Worm (Caenorhabditis elegans): ENCODE data around the gene Y51A2B.6.
"Not testable (repeated sequence)": the region's sequence is repeated elsewhere in the genome, so short reads cannot be mapped to it uniquely, and the experiment has no call there.

Gene Y51A2B.6

DNA sequence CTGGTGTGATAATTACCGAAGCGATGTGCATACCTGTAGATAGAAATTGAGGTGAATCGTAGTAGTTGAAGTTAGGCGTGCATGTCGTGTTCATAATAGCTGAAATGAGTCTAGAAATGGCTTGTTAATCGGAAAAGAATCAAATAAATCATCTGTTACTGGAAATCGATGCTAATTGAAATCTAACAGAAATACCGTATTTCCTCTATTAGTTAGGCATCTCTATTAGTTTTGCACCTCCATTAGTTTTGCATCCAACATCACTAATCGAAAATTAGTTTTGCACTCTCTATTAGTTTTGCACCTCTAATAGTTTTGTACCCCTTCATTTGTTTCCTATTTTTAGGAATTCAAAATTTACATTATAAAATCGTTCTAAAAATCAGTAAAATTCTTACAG is 10.7 kb upstream of the Y51A2B.6 start, which contains the start of gene srh-209:
srh-209 (minus strand) TSS at position 101 of the 400 bp plus-strand sequence.
- TF ChIP-seq ceh-24, hlh-6, gmeb-2 (tag; optimal IDR thresholded peaks at IDR 0.05): not testable (repeated sequence)

DNA sequence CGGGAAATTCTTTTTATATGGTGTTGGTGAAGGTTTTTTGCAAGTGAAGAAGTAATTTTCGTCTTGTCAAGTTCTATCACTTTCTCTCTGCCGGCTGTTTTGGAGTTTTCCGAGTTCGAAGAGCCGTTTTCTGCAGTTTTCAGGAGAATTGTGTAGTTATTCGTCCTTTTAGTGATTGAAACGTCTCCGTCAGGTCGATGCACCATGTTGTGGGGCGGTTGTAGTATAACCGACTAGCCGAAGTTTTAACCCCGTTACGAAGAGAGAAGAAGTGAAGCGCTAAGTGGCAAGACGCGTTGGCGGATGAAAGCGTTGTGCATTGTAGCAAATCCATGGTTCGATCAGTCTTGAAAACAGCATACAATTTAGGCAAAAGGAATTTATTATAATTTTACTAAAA is 8.6 kb upstream of the Y51A2B.6 start:
- TF ChIP-seq hlh-8 (tag; optimal IDR thresholded peaks at IDR 0.05), result no peak
- TF ChIP-seq ceh-48 (tag; optimal IDR thresholded peaks at IDR 0.05), result no peak
- TF ChIP-seq ztf-16 (tag; optimal IDR thresholded peaks at IDR 0.05), result no peak

DNA sequence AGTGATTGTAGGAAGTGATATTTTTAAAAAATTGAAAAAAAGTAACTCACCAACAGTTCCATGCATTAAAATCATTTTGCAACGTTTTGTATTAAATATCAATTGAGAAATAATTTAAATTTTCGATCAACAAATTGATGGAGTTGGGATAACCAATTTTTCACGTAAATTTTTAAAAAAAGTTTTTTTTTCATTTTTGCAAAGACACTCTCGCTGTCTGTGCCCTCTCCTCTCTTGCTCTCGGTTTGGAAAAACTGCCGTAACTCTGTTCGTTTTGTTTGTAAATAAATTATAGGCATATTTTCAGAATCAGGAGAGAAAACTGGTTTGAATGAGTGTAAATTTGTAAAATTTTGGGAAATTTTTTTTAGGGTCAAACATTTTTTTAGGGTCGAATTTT is 3.7 kb upstream of the Y51A2B.6 start, which contains the start of gene Y51A2B.16:
Y51A2B.16 (minus strand) TSS at position 101 of the 400 bp plus-strand sequence.
- TF ChIP-seq ceh-45 (GFP tag; IDR thresholded peaks at IDR 0.05) (no peak), nhr-11 (tag; optimal IDR thresholded peaks at IDR 0.05) (no peak), ceh-18 (tag; optimal IDR thresholded peaks at IDR 0.05) (no peak)

DNA sequence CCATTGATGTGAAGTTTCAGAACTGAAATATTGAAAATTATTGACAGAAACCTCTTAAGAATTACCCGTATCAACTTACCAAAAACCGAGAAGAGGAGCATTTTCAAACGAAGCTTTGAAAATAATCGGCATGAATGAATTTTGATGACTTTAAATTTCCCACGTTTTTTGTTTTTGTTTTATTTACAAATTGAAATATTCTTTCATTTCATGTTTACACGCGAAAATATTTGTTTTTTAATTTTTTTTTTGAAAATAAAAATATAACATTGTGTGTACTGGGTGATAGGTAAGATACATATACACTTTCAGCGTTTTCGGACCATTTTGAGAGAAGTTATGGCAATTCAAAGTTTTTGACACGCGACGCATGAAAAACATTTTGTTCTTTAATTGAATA is 1.5 kb upstream of the Y51A2B.6 start, which contains the start of gene Y51A2B.9:
Y51A2B.9 (minus strand) TSS at position 101 of the 400 bp plus-strand sequence.
- TF ChIP-seq rnt-1 (tag; optimal IDR thresholded peaks at IDR 0.05) (no peak), ets-4 (tag; optimal IDR thresholded peaks at IDR 0.05) (no peak), ceh-18 (tag; optimal IDR thresholded peaks at IDR 0.05) (no peak), eyg-1 (tag; optimal IDR thresholded peaks at IDR 0.05) (no peak), syd-9 (tag; optimal IDR thresholded peaks at IDR 0.05) (no peak), Y22D7AL.16 (tag; optimal IDR thresholded peaks at IDR 0.05) (no peak), sdc-2 (tag; optimal IDR thresholded peaks at IDR 0.05) (no peak), ref-2 (tag; optimal IDR thresholded peaks at IDR 0.05) (no peak), sox-2 (GFP tag; IDR thresholded peaks at IDR 0.05) (no peak), fkh-10 (GFP tag; optimal IDR thresholded peaks at IDR 0.05) (no peak), ceh-14 (tag; optimal IDR thresholded peaks at IDR 0.05) (no peak)

DNA sequence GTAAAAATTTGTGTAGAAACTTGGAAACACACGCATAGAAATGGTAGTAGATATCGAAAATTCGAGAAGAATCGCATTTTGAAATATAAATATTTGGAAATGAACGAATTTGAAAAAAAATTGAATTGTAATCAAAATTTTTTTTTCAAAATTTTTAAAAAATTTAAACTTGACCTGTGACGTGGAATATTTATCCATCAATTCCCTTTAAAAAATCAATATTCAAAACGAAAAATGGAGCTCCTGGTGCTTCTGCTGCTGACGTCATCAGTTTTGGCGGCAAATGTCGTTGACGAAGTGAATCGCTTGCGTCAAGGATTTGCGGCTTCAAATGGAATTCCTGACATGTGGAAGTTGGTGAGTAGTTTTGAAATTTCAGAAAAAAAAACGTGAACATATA is 5.1 kb downstream of the Y51A2B.6 start, which contains the start of the genes Y51A2B.4 and Y51A2B.5:
Y51A2B.4 (minus strand) TSS at position 101 of the 400 bp plus-strand sequence.
Y51A2B.5 (plus strand) TSS at position 232 of the 400 bp plus-strand sequence.
- TF ChIP-seq odd-2 (tag; optimal IDR thresholded peaks at IDR 0.05), result no peak
- TF ChIP-seq nhr-11 (tag; optimal IDR thresholded peaks at IDR 0.05), result no peak
- TF ChIP-seq unc-86 (tag; optimal IDR thresholded peaks at IDR 0.05), result no peak
- no peak for TF ChIP-seq pqm-1 (tag; optimal IDR thresholded peaks at IDR 0.05)
- TF ChIP-seq gmeb-2 (tag; optimal IDR thresholded peaks at IDR 0.05), result no peak
- TF ChIP-seq pat-9 (tag; optimal IDR thresholded peaks at IDR 0.05), result no peak
- no peak for TF ChIP-seq npax-4 (tag; optimal IDR thresholded peaks at IDR 0.05)

DNA sequence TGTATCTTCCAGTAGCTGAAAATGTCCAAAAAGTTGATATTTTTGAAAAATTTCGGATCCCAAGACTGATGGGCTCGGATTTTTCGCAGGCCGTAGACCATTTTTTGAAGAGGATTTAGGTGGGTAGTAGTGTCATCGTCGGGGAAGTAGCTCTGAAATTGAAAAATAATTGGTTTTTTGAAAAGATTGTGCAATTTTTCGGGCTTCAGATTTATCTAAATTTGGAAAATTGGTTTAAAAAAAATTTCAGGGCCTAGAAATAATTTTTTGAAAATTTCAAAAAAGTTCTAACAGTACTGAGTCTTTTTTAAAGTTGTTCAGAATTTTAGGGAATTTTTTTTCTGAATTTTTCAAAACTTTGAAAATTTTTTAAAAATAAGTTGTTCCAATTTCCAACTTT is 11.5 kb downstream of the Y51A2B.6 start, which contains the start of gene nhr-288:
nhr-288 (minus strand) TSS at position 101 of the 400 bp plus-strand sequence.
- no peak for TF ChIP-seq F13H6.1 (tag; optimal IDR thresholded peaks at IDR 0.05)
- TF ChIP-seq dmd-4 (tag; optimal IDR thresholded peaks at IDR 0.05; ENCODE audit: borderline replicate concordance), result no peak

DNA sequence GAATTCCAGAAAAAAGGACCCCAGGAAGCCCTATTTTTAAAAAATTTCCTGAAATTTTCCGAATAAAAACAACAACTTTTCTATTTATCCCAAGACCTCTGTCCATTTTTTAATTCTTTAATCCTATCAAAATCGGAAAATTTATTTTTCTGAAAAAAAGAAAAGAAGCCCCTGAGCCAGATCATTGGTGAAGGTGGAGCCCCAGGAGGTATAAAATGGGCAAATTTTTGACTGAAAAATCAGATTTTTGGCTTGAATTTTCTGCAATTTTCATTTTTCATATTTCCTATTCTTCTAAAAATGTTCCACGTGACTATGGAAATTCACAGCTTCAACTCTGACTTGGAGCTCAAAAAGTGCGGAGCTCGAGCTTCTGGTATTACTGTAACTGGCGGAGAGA is 15.3 kb downstream of the Y51A2B.6 start, which contains the start of gene Y51A2B.8:
Y51A2B.8 (plus strand) TSS at position 301 of the 400 bp plus-strand sequence.
- TF ChIP-seq hlh-15 (tag; optimal IDR thresholded peaks at IDR 0.05), result no peak
- no peak for TF ChIP-seq ceh-34 (tag; optimal IDR thresholded peaks at IDR 0.05)
- TF ChIP-seq ceh-24 (tag; optimal IDR thresholded peaks at IDR 0.05), result no peak
- TF ChIP-seq ama-1 (optimal IDR thresholded peaks at IDR 0.05), result no peak

DNA sequence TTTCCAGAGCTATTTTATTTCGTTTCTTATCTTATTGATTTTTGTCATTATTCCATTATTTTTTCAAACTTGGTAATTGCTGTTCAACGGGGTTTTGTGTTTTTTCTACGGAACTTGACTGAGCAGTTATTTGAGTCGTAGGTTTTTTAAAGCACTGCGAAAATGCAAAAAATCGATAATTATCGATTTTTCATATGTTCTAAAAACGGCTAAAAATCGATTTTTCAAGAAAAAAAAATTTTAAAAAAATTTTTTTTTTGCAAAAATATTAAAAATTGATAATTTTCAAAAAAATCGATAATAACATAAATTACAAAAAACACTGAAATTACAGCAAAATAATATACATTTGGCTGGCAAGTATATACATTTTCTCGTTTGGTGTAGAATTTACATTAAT is 18.6 kb downstream of the Y51A2B.6 start:
- TF ChIP-seq K09A11.1 (tag; optimal IDR thresholded peaks at IDR 0.05; ENCODE audit: insufficient read depth) (no peak), syd-9 (tag; optimal IDR thresholded peaks at IDR 0.05) (no peak), nhr-11 (tag; optimal IDR thresholded peaks at IDR 0.05) (no peak), dve-1 (tag; optimal IDR thresholded peaks at IDR 0.05) (no peak), Y22D7AL.16 (tag; optimal IDR thresholded peaks at IDR 0.05) (no peak), nhr-232 (tag; optimal IDR thresholded peaks at IDR 0.05) (no peak), ceh-19 (GFP tag; optimal IDR thresholded peaks at IDR 0.05) (no peak), pax-1 (tag; optimal IDR thresholded peaks at IDR 0.05) (no peak), sox-2 (GFP tag; IDR thresholded peaks at IDR 0.05) (no peak), elt-4 (tag; optimal IDR thresholded peaks at IDR 0.05) (no peak), pqm-1 (tag; optimal IDR thresholded peaks at IDR 0.05) (no peak), tbx-2 (tag; optimal IDR thresholded peaks at IDR 0.05) (no peak), ceh-34 (tag; optimal IDR thresholded peaks at IDR 0.05) (no peak), odd-2 (tag; optimal IDR thresholded peaks at IDR 0.05) (no peak)

Measured in whole organism, late embryonic.